Worm (Caenorhabditis elegans) whole organism, L3 larva: ENCODE results near the gene Y67A10A.7.
A peak's percentile ranks its signal among the peaks of the same experiment; 100 is the strongest.

Experiments used
- ceh-28 ChIP-seq: fragments of 150-350 bp; optimal IDR thresholded peaks from 2 replicates; lab custom pipeline; 2014; ENCODE audit warnings: missing biosample characterization, missing genetic modification reagents, missing genetic modification characterization
- fkh-10 ChIP-seq: sonication (generic microtip); optimal IDR thresholded peaks from 2 replicates; lab custom pipeline; 2017; ENCODE audit warnings: missing biosample characterization, missing genetic modification reagents, missing genetic modification characterization
- fos-1 ChIP-seq: fragments of 150-350 bp; optimal IDR thresholded peaks from 2 replicates; lab custom pipeline; 2014; ENCODE audit warnings: missing biosample characterization, missing genetic modification characterization
- lin-15B ChIP-seq: fragments of 150-350 bp; optimal IDR thresholded peaks from 2 replicates; lab custom pipeline; 2014; ENCODE audit warnings: missing biosample characterization, missing genetic modification characterization
- nhr-23 ChIP-seq: fragments of 150-350 bp; optimal IDR thresholded peaks from 2 replicates; lab custom pipeline; 2014; ENCODE audit warnings: missing biosample characterization, missing genetic modification reagents, missing genetic modification characterization
- nhr-25 ChIP-seq: sonication (generic microtip); optimal IDR thresholded peaks from 2 replicates; lab custom pipeline; 2017; ENCODE audit warnings: missing biosample characterization, missing genetic modification characterization
- pqm-1 ChIP-seq: fragments of 150-350 bp; optimal IDR thresholded peaks from 2 replicates; lab custom pipeline; 2017; ENCODE audit warnings: missing biosample characterization, missing genetic modification characterization, inconsistent platforms

- peak; percentile 37 for TF ChIP-seq nhr-25 (tag; lab: Kevin White, UChicago)
- TF ChIP-seq fos-1 (tag; lab: Kevin White, UChicago), result no peak
- TF ChIP-seq fkh-10, result no peak
- no peak for TF ChIP-seq pqm-1 (tag; lab: Kevin White, UChicago)
- peak; percentile 58 for TF ChIP-seq nhr-23 (tag; lab: Kevin White, UChicago)
- no peak for TF ChIP-seq ceh-28 (tag; lab: Kevin White, UChicago)
- no peak for TF ChIP-seq lin-15B (tag; lab: Kevin White, UChicago)
These were observed 16.2 kb downstream of the Y67A10A.7 start for ce11 chrIV:14390023-14390614.
